Fruit fly (Drosophila melanogaster) whole organism, embryonic: ENCODE measurements around the gene CG9760.

ENCODE experiments used
- CG10209 ChIP-seq: fragments of 200-800 bp; sonication (Bioruptor generic); optimal IDR thresholded peaks from 3 replicates; lab custom pipeline; 2017; ENCODE audit warnings: missing biosample characterization, mild to moderate bottlenecking, missing genetic modification characterization, missing genetic modification reagents
- CG10543 ChIP-seq: fragments of 200-800 bp; sonication (Bioruptor generic); optimal IDR thresholded peaks from 3 replicates; lab custom pipeline; 2017; ENCODE audit warnings: missing biosample characterization, mild to moderate bottlenecking, missing genetic modification characterization, moderate library complexity
- CG11695 ChIP-seq: fragments of 200-800 bp; sonication (Bioruptor generic); IDR thresholded peaks from 3 replicates; pipeline ENCODE4 v1.3.6; 2022; ENCODE audit warnings: missing biosample characterization, missing genetic modification characterization
- CG12155 ChIP-seq: fragments of 200-800 bp; sonication (Bioruptor generic); optimal IDR thresholded peaks from 3 replicates; lab custom pipeline; 2016; ENCODE audit warnings: missing biosample characterization, missing genetic modification characterization
- CG12942 ChIP-seq: fragments of 200-800 bp; sonication (Bioruptor generic); optimal IDR thresholded peaks from 3 replicates; lab custom pipeline; 2016; ENCODE audit warnings: missing biosample characterization, missing genetic modification characterization
- CG13296 ChIP-seq: fragments of 200-800 bp; sonication (Bioruptor generic); optimal IDR thresholded peaks from 3 replicates; lab custom pipeline; 2018; ENCODE audit warnings: missing biosample characterization, mild to moderate bottlenecking, missing genetic modification characterization
- CG13894 ChIP-seq: fragments of 200-800 bp; sonication (Bioruptor generic); optimal IDR thresholded peaks from 3 replicates; lab custom pipeline; 2018; ENCODE audit warnings: missing biosample characterization, mild to moderate bottlenecking, missing genetic modification characterization, moderate library complexity
- CG14860 ChIP-seq: fragments of 200-800 bp; sonication (Bioruptor generic); IDR thresholded peaks from 3 replicates; pipeline ENCODE4 v1.3.6; 2022; ENCODE audit warnings: missing biosample characterization, missing genetic modification characterization; ENCODE audit not compliant: partially characterized antibody
- CG15479 ChIP-seq: fragments of 200-800 bp; sonication (Bioruptor generic); optimal IDR thresholded peaks from 3 replicates; lab custom pipeline; 2019; ENCODE audit warnings: missing biosample characterization, mild to moderate bottlenecking, missing genetic modification characterization, moderate library complexity
- CG1602 ChIP-seq: fragments of 200-800 bp; sonication (Bioruptor generic); optimal IDR thresholded peaks from 3 replicates; lab custom pipeline; 2016; ENCODE audit warnings: missing biosample characterization, missing genetic modification characterization
- CG17385 ChIP-seq: fragments of 200-800 bp; sonication (Bioruptor generic); optimal IDR thresholded peaks from 3 replicates; lab custom pipeline; 2018; ENCODE audit warnings: missing biosample characterization, mild to moderate bottlenecking, missing genetic modification characterization
- CG2202 ChIP-seq: fragments of 200-800 bp; sonication (Bioruptor generic); optimal IDR thresholded peaks from 2 replicates; lab custom pipeline; 2018; ENCODE audit warnings: missing biosample characterization, mild to moderate bottlenecking, missing genetic modification characterization
- CG6254 ChIP-seq: fragments of 200-800 bp; sonication (Bioruptor generic); optimal IDR thresholded peaks from 3 replicates; lab custom pipeline; 2017; ENCODE audit warnings: mild to moderate bottlenecking, missing biosample characterization, missing genetic modification reagents, missing genetic modification characterization
- CG6272 ChIP-seq: fragments of 200-800 bp; sonication (Bioruptor generic); IDR thresholded peaks from 2 replicates; pipeline ENCODE4 v1.3.6; 2022; ENCODE audit warnings: missing biosample characterization, missing genetic modification characterization
- CG6854 ChIP-seq: fragments of 200-800 bp; sonication (Bioruptor generic); optimal IDR thresholded peaks from 3 replicates; lab custom pipeline; 2017; ENCODE audit warnings: missing biosample characterization, mild to moderate bottlenecking, missing genetic modification characterization
- CG8924 ChIP-seq: fragments of 200-800 bp; optimal IDR thresholded peaks from 3 replicates; lab custom pipeline; 2019; ENCODE audit warnings: missing biosample characterization, mild to moderate bottlenecking, missing genetic modification characterization, moderate library complexity
- CG9437 ChIP-seq: fragments of 200-800 bp; sonication (Bioruptor generic); optimal IDR thresholded peaks from 2 replicates; lab custom pipeline; 2018; ENCODE audit warnings: missing biosample characterization, mild to moderate bottlenecking, missing genetic modification characterization
- Chrac-16 ChIP-seq: fragments of 200-800 bp; sonication (Bioruptor generic); optimal IDR thresholded peaks from 3 replicates; lab custom pipeline; 2016; ENCODE audit warnings: missing biosample characterization, missing genetic modification characterization
- Deaf1 ChIP-seq: fragments of 200-800 bp; optimal IDR thresholded peaks from 3 replicates; lab custom pipeline; 2019; ENCODE audit warnings: missing biosample characterization, mild to moderate bottlenecking, missing genetic modification characterization, moderate library complexity
- E2f1 ChIP-seq: fragments of 200-800 bp; sonication (Bioruptor generic); IDR thresholded peaks from 2 replicates; pipeline ENCODE4 v1.3.6; 2022; ENCODE audit warnings: missing biosample characterization, missing genetic modification characterization
- H2.0 ChIP-seq: fragments of 200-800 bp; sonication (Bioruptor generic); IDR thresholded peaks from 2 replicates; pipeline ENCODE4 v1.3.6; 2022; ENCODE audit warnings: missing biosample characterization, missing genetic modification characterization
- HLH3B ChIP-seq: fragments of 200-800 bp; sonication (Bioruptor generic); IDR thresholded peaks from 2 replicates; pipeline ENCODE4 v1.3.6; 2022; ENCODE audit warnings: missing biosample characterization, missing genetic modification characterization
- HLHmδ ChIP-seq: fragments of 200-800 bp; sonication (Bioruptor generic); optimal IDR thresholded peaks from 2 replicates; lab custom pipeline; 2018; ENCODE audit warnings: missing biosample characterization, mild to moderate bottlenecking, missing genetic modification characterization, moderate library complexity
- Lim3 ChIP-seq: fragments of 200-800 bp; sonication (Bioruptor generic); IDR thresholded peaks from 2 replicates; pipeline ENCODE4 v1.3.6; 2022; ENCODE audit warnings: missing biosample characterization, missing genetic modification characterization
- Meics ChIP-seq: fragments of 200-800 bp; sonication (Bioruptor generic); optimal IDR thresholded peaks from 2 replicates; lab custom pipeline; 2017; ENCODE audit warnings: missing biosample characterization, mild to moderate bottlenecking, missing genetic modification characterization
- Oaz ChIP-seq: fragments of 200-800 bp; sonication (Bioruptor generic); IDR thresholded peaks from 2 replicates; pipeline ENCODE4 v1.3.6; 2022; ENCODE audit warnings: missing biosample characterization, missing genetic modification characterization
- Optix ChIP-seq: fragments of 200-800 bp; sonication (Bioruptor generic); IDR thresholded peaks from 3 replicates; pipeline ENCODE4 v1.3.6; 2022; ENCODE audit warnings: missing biosample characterization, missing genetic modification characterization
- Poxn ChIP-seq: fragments of 200-800 bp; sonication (Bioruptor generic); IDR thresholded peaks from 2 replicates; pipeline ENCODE4 v1.3.6; 2022; ENCODE audit warnings: missing biosample characterization, missing genetic modification characterization
- Sry-β ChIP-seq: fragments of 200-800 bp; sonication (Bioruptor generic); optimal IDR thresholded peaks from 2 replicates; lab custom pipeline; 2018; ENCODE audit warnings: missing biosample characterization, mild to moderate bottlenecking, missing genetic modification characterization, moderate library complexity
- Stat92E ChIP-seq, 3 experiments: fragments of >200 bp in 2 of 3; fragments of 200-800 bp in 1 of 3; sonication (Bioruptor generic) in 1 of 3; optimal IDR thresholded peaks; 2 replicates each; lab custom pipeline; 2017 to 2019; ENCODE audit warnings: missing biosample characterization in 3 of 3, missing genetic modification characterization in 3 of 3, mild to moderate bottlenecking in 1 of 3, moderate library complexity in 1 of 3
- Tbp ChIP-seq: fragments of >200 bp; optimal IDR thresholded peaks from 2 replicates; lab custom pipeline; 2018; ENCODE audit warnings: missing biosample characterization, missing genetic modification characterization
- amos ChIP-seq: fragments of 200-800 bp; sonication (Bioruptor generic); IDR thresholded peaks from 2 replicates; pipeline ENCODE4 v1.3.6; 2022; ENCODE audit warnings: missing biosample characterization, missing genetic modification characterization; ENCODE audit not compliant: partially characterized antibody
- br ChIP-seq: fragments of >200 bp; optimal IDR thresholded peaks from 2 replicates; lab custom pipeline; 2017
- cas ChIP-seq: fragments of 200-800 bp; sonication (Bioruptor generic); IDR thresholded peaks from 2 replicates; pipeline ENCODE4 v1.3.6; 2022; ENCODE audit warnings: missing biosample characterization, missing genetic modification characterization
- cato ChIP-seq: fragments of 200-800 bp; sonication (Bioruptor generic); optimal IDR thresholded peaks from 2 replicates; lab custom pipeline; 2016; ENCODE audit warnings: missing biosample characterization, missing genetic modification characterization, borderline replicate concordance
- gcm ChIP-seq: fragments of 200-800 bp; sonication (Bioruptor generic); optimal IDR thresholded peaks from 2 replicates; lab custom pipeline; 2019; ENCODE audit warnings: missing biosample characterization, mild to moderate bottlenecking, missing genetic modification characterization, moderate library complexity
- gro ChIP-seq: fragments of 200-800 bp; sonication (Bioruptor generic); optimal IDR thresholded peaks from 2 replicates; lab custom pipeline; 2016; ENCODE audit warnings: missing biosample characterization, missing genetic modification characterization
- hkb ChIP-seq, 2 experiments: fragments of 200-800 bp in 1 of 2; fragments of >200 bp in 1 of 2; sonication (Bioruptor generic) in 1 of 2; IDR thresholded peaks in 1 of 2; optimal IDR thresholded peaks in 1 of 2; 2 replicates each; pipeline versions ENCODE4 v1.3.6 to Lab custom; 2017 to 2022; ENCODE audit warnings: missing biosample characterization in 1 of 2, missing genetic modification characterization in 1 of 2
- ind ChIP-seq: fragments of 200-800 bp; sonication (Bioruptor generic); optimal IDR thresholded peaks from 3 replicates; lab custom pipeline; 2016; ENCODE audit warnings: missing biosample characterization, missing genetic modification characterization
- inv ChIP-seq: fragments of 200-800 bp; sonication (Bioruptor generic); IDR thresholded peaks from 2 replicates; pipeline ENCODE4 v1.3.6; 2022; ENCODE audit warnings: missing biosample characterization, missing genetic modification characterization; ENCODE audit not compliant: partially characterized antibody
- kay ChIP-seq: fragments of 200-800 bp; sonication (Bioruptor generic); optimal IDR thresholded peaks from 2 replicates; lab custom pipeline; 2016; ENCODE audit warnings: missing biosample characterization, missing genetic modification characterization
- oc ChIP-seq: fragments of 200-800 bp; sonication (Bioruptor generic); optimal IDR thresholded peaks from 2 replicates; lab custom pipeline; 2018; ENCODE audit warnings: missing biosample characterization, mild to moderate bottlenecking, missing genetic modification characterization, moderate library complexity
- odd ChIP-seq: fragments of 200-800 bp; sonication (Bioruptor generic); optimal IDR thresholded peaks from 2 replicates; lab custom pipeline; 2017; ENCODE audit warnings: missing biosample characterization, mild to moderate bottlenecking, missing genetic modification characterization
- onecut ChIP-seq: fragments of 200-800 bp; sonication (Bioruptor generic); IDR thresholded peaks from 2 replicates; pipeline ENCODE4 v1.3.6; 2022; ENCODE audit warnings: missing biosample characterization, missing genetic modification characterization
- pros ChIP-seq: fragments of 200-800 bp; sonication (Bioruptor generic); optimal IDR thresholded peaks from 3 replicates; lab custom pipeline; 2019; ENCODE audit warnings: missing biosample characterization, mild to moderate bottlenecking, missing genetic modification characterization, moderate library complexity
- sens ChIP-seq: fragments of 200-800 bp; sonication (Bioruptor generic); peaks from one replicate; lab custom pipeline; 2016; ENCODE audit warnings: missing biosample characterization, missing genetic modification characterization
- sim ChIP-seq: fragments of 200-800 bp; sonication (Bioruptor generic); IDR thresholded peaks from 2 replicates; pipeline ENCODE4 v1.3.6; 2022; ENCODE audit warnings: missing biosample characterization, missing genetic modification characterization
- toy ChIP-seq: fragments of 200-800 bp; sonication (Bioruptor generic); IDR thresholded peaks from 2 replicates; pipeline ENCODE4 v1.3.6; 2022; ENCODE audit warnings: missing biosample characterization, missing genetic modification characterization

CG9760 gene

dm6 chr3L:12111081-12111958, 52.2 kb downstream of the CG9760 start (continued):
- TF ChIP-seq oc (tag; lab: Kevin White, UChicago) (peak; percentile 78), amos (GFP tag; lab: Robert Waterston, UW) (no peak), CG10543 (GFP tag; lab: Kevin White, UChicago) (no peak), Stat92E (GFP tag; optimal IDR thresholded peaks at IDR 0.05; lab: Kevin White, UChicago) (peak in 1 of 3 experiments; percentile 72), pros (GFP tag; lab: Kevin White, UChicago) (no peak), sim (GFP tag; lab: Robert Waterston, UW) (peak; percentile 51; the same call in 1 of the 2 replicates), gro (GFP tag; lab: Kevin White, UChicago) (no peak), CG13894 (tag; lab: Kevin White, UChicago) (no peak), CG17385 (GFP tag; lab: Kevin White, UChicago) (peak; percentile 85), Optix (GFP tag; lab: Robert Waterston, UW) (no peak), CG15479 (no peak), kay (GFP tag; lab: Kevin White, UChicago) (peak; percentile 40), CG8924 (tag; lab: Kevin White, UChicago) (peak; percentile 96), CG9437 (GFP tag; lab: Kevin White, UChicago) (peak; percentile 89), odd (GFP tag; lab: Kevin White, UChicago) (peak; percentile 81), toy (GFP tag; lab: Robert Waterston, UW) (no peak), CG1602 (GFP tag; lab: Kevin White, UChicago) (peak; percentile 79), Tbp (no peak), hkb (optimal IDR thresholded peaks at IDR 0.05; lab: Kevin White, UChicago) (no peak), hkb (GFP tag; IDR thresholded peaks at IDR 0.05; lab: Robert Waterston, UW) (0 out of 2 replicates have a peak, but pooled peaks have one; percentile 34), CG13296 (GFP tag; lab: Kevin White, UChicago) (peak; percentile 71), CG10209 (GFP tag; lab: Kevin White, UChicago) (peak; percentile 83), Poxn (GFP tag; lab: Robert Waterston, UW) (no peak), Meics (GFP tag; lab: Kevin White, UChicago) (peak; percentile 82), CG12155 (GFP tag; lab: Kevin White, UChicago) (peak; percentile 44), cas (GFP tag; lab: Robert Waterston, UW) (0 out of 2 replicates have a peak, but pooled peaks have one; percentile 24), onecut (GFP tag; lab: Robert Waterston, UW) (peak; percentile 40), sens (peak; percentile 95), CG11695 (peak; percentile 87), Deaf1 (tag; lab: Kevin White, UChicago) (peak; percentile 70), CG6272 (GFP tag; lab: Robert Waterston, UW) (no peak), inv (GFP tag; lab: Robert Waterston, UW) (no peak), CG14860 (GFP tag; lab: Robert Waterston, UW) (no peak), H2.0 (GFP tag; lab: Robert Waterston, UW) (peak; percentile 53; the same call in 1 of the 2 replicates), gcm (GFP tag; lab: Kevin White, UChicago) (peak; percentile 88), HLH3B (GFP tag; lab: Robert Waterston, UW) (peak; percentile 72; the same call in 1 of the 2 replicates), CG6254 (GFP tag; lab: Kevin White, UChicago) (peak; percentile 71), CG6854 (peak; percentile 14), Lim3 (GFP tag; lab: Robert Waterston, UW) (no peak), Sry-β (GFP tag; lab: Kevin White, UChicago) (no peak), cato (GFP tag; lab: Kevin White, UChicago) (peak; percentile 60), Oaz (GFP tag; lab: Robert Waterston, UW) (no peak), Chrac-16 (GFP tag; lab: Kevin White, UChicago) (peak; percentile 78), HLHmδ (GFP tag; lab: Kevin White, UChicago) (no peak), CG2202 (tag; lab: Kevin White, UChicago) (peak; percentile 89), E2f1 (GFP tag; lab: Robert Waterston, UW) (peak; percentile 82), ind (peak; percentile 67), br (lab: Kevin White, UChicago) (no peak), CG12942 (GFP tag; lab: Kevin White, UChicago) (peak; percentile 50)
